Worm (Caenorhabditis elegans) whole organism, L2 larva: ENCODE data around the gene phyh-1.

Experiments
- C34F6.9 ChIP-seq: fragments of 150-350 bp; optimal IDR thresholded peaks from 2 replicates; lab custom pipeline; 2014; ENCODE audit warnings: missing biosample characterization, missing genetic modification characterization
- F13H6.1 ChIP-seq: sonication (generic microtip); optimal IDR thresholded peaks from 2 replicates; lab custom pipeline; 2016; ENCODE audit warnings: missing genetic modification characterization, missing compliant biosample characterization
- R02D3.7 ChIP-seq: fragments of 150-350 bp; optimal IDR thresholded peaks from 2 replicates; lab custom pipeline; 2014; ENCODE audit warnings: missing biosample characterization, missing genetic modification characterization
- Y55F3AM.14 ChIP-seq: fragments of 200-800 bp; sonication (Bioruptor generic); optimal IDR thresholded peaks from 2 replicates; lab custom pipeline; 2018; ENCODE audit warnings: mild to moderate bottlenecking, missing genetic modification characterization, missing compliant biosample characterization
- ZK546.5 ChIP-seq: sonication (generic microtip); optimal IDR thresholded peaks from 2 replicates; lab custom pipeline; 2017; ENCODE audit warnings: missing biosample characterization, missing genetic modification characterization
- alr-1 ChIP-seq: fragments of 150-350 bp; optimal IDR thresholded peaks from 2 replicates; lab custom pipeline; 2014; ENCODE audit warnings: missing biosample characterization, missing genetic modification characterization
- aly-2 ChIP-seq: fragments of 150-350 bp; optimal IDR thresholded peaks from 2 replicates; lab custom pipeline; 2014; ENCODE audit warnings: missing biosample characterization, missing genetic modification characterization
- ama-1 ChIP-seq: fragments of 150-350 bp; optimal IDR thresholded peaks from 2 replicates; lab custom pipeline; 2018; ENCODE audit warnings: inconsistent platforms
- ceh-16 ChIP-seq: fragments of 150-350 bp; optimal IDR thresholded peaks from 2 replicates; lab custom pipeline; 2014; ENCODE audit warnings: missing biosample characterization, missing genetic modification characterization
- ceh-82 ChIP-seq: fragments of 150-350 bp; optimal IDR thresholded peaks from 2 replicates; lab custom pipeline; 2014; ENCODE audit warnings: missing biosample characterization, missing genetic modification characterization
- crh-2 ChIP-seq: sonication (generic microtip); optimal IDR thresholded peaks from 2 replicates; lab custom pipeline; 2017; ENCODE audit warnings: missing biosample characterization, missing genetic modification characterization
- dmd-4 ChIP-seq: sonication (generic microtip); optimal IDR thresholded peaks from 2 replicates; lab custom pipeline; 2017; ENCODE audit warnings: missing biosample characterization, missing genetic modification characterization
- egl-27 ChIP-seq: sonication (generic microtip); optimal IDR thresholded peaks from 3 replicates; lab custom pipeline; 2017; ENCODE audit warnings: missing biosample characterization, missing genetic modification reagents, missing genetic modification characterization
- elt-1 ChIP-seq: fragments of 150-350 bp; optimal IDR thresholded peaks from 2 replicates; lab custom pipeline; 2014; ENCODE audit warnings: missing biosample characterization, missing genetic modification characterization
- elt-3 ChIP-seq: sonication (generic microtip); optimal IDR thresholded peaks from 2 replicates; lab custom pipeline; 2017; ENCODE audit warnings: missing biosample characterization, missing genetic modification characterization
- fos-1 ChIP-seq: fragments of 150-350 bp; optimal IDR thresholded peaks from 2 replicates; lab custom pipeline; 2014; ENCODE audit warnings: missing biosample characterization, missing genetic modification characterization
- gmeb-1 ChIP-seq: fragments of 150-350 bp; optimal IDR thresholded peaks from 2 replicates; lab custom pipeline; 2014; ENCODE audit warnings: missing biosample characterization, missing genetic modification characterization
- lin-11 ChIP-seq: fragments of 150-350 bp; sonication (generic microtip); optimal IDR thresholded peaks from 2 replicates; lab custom pipeline; 2014; ENCODE audit warnings: missing biosample characterization, missing genetic modification characterization, inconsistent platforms, mixed read lengths
- lin-13 ChIP-seq: fragments of 150-350 bp; optimal IDR thresholded peaks from 2 replicates; lab custom pipeline; 2014; ENCODE audit warnings: missing biosample characterization, missing genetic modification reagents, missing genetic modification characterization
- lin-39 ChIP-seq: fragments of 150-350 bp; optimal IDR thresholded peaks from 2 replicates; lab custom pipeline; 2014; ENCODE audit warnings: missing biosample characterization, missing genetic modification reagents, missing genetic modification characterization
- lsy-2 ChIP-seq, 2 experiments: fragments of 150-350 bp in 1 of 2; sonication (generic microtip) in 1 of 2; optimal IDR thresholded peaks; 2 replicates each; lab custom pipeline; 2014 to 2017; ENCODE audit warnings: missing biosample characterization in 2 of 2, missing genetic modification characterization in 2 of 2
- mab-5 ChIP-seq: fragments of 150-350 bp; optimal IDR thresholded peaks from 2 replicates; lab custom pipeline; 2014; ENCODE audit warnings: missing biosample characterization, missing genetic modification characterization
- mbf-1 ChIP-seq: sonication (generic microtip); optimal IDR thresholded peaks from 2 replicates; lab custom pipeline; 2017; ENCODE audit warnings: missing biosample characterization, missing genetic modification characterization
- mdl-1 ChIP-seq, 2 experiments: fragments of 150-350 bp in 1 of 2; sonication (generic microtip) in 1 of 2; optimal IDR thresholded peaks; 2 replicates each; lab custom pipeline; 2017; ENCODE audit warnings: missing biosample characterization in 2 of 2, missing genetic modification characterization in 2 of 2
- nhr-12 ChIP-seq: fragments of 150-350 bp; optimal IDR thresholded peaks from 2 replicates; lab custom pipeline; 2014; ENCODE audit warnings: missing biosample characterization, missing genetic modification characterization
- nhr-129 ChIP-seq: fragments of 150-350 bp; optimal IDR thresholded peaks from 2 replicates; lab custom pipeline; 2014; ENCODE audit warnings: missing biosample characterization, missing genetic modification characterization
- nhr-237 ChIP-seq: fragments of 150-350 bp; optimal IDR thresholded peaks from 2 replicates; lab custom pipeline; 2014; ENCODE audit warnings: missing biosample characterization, missing genetic modification characterization
- nhr-25 ChIP-seq: fragments of 150-350 bp; sonication (generic microtip); optimal IDR thresholded peaks from 3 replicates; lab custom pipeline; 2014; ENCODE audit warnings: missing biosample characterization, missing genetic modification characterization
- nhr-6 ChIP-seq: fragments of 150-350 bp; optimal IDR thresholded peaks from 2 replicates; lab custom pipeline; 2014; ENCODE audit warnings: missing biosample characterization, missing genetic modification characterization
- sem-4 ChIP-seq: fragments of 150-350 bp; optimal IDR thresholded peaks from 2 replicates; lab custom pipeline; 2014; ENCODE audit warnings: missing biosample characterization, missing genetic modification reagents, missing genetic modification characterization
- skn-1 ChIP-seq: sonication (generic microtip); optimal IDR thresholded peaks from 2 replicates; lab custom pipeline; 2017; ENCODE audit warnings: missing biosample characterization, missing genetic modification characterization
- sma-3 ChIP-seq: sonication (generic microtip); optimal IDR thresholded peaks from 2 replicates; lab custom pipeline; 2016; ENCODE audit warnings: missing genetic modification reagents, missing genetic modification characterization, missing compliant biosample characterization
- sma-9 ChIP-seq, 2 experiments: fragments of 150-350 bp in 1 of 2; sonication (generic microtip) in 1 of 2; optimal IDR thresholded peaks; 2 replicates each; lab custom pipeline; 2014 to 2016; ENCODE audit warnings: missing genetic modification characterization in 2 of 2, mild to moderate bottlenecking in 1 of 2, missing biosample characterization in 1 of 2, missing compliant biosample characterization in 1 of 2, missing genetic modification reagents in 1 of 2, moderate library complexity in 1 of 2
- snpc-4 ChIP-seq: fragments of 150-350 bp; optimal IDR thresholded peaks from 2 replicates; lab custom pipeline; 2014; ENCODE audit warnings: missing biosample characterization, missing genetic modification characterization
- unc-39 ChIP-seq: fragments of 150-350 bp; optimal IDR thresholded peaks from 2 replicates; lab custom pipeline; 2014; ENCODE audit warnings: missing biosample characterization, missing genetic modification characterization
- unc-55 ChIP-seq: fragments of 150-350 bp; sonication (generic microtip); optimal IDR thresholded peaks from 3 replicates; lab custom pipeline; 2014; ENCODE audit warnings: missing biosample characterization, missing genetic modification reagents, missing genetic modification characterization
- unc-62 ChIP-seq: fragments of 150-350 bp; optimal IDR thresholded peaks from 2 replicates; lab custom pipeline; 2014; ENCODE audit warnings: missing biosample characterization, missing genetic modification reagents, missing genetic modification characterization
- zag-1 ChIP-seq: fragments of 150-350 bp; optimal IDR thresholded peaks from 2 replicates; lab custom pipeline; 2014; ENCODE audit warnings: missing biosample characterization, missing genetic modification characterization
- ztf-1 ChIP-seq: fragments of 200-800 bp; sonication (Bioruptor generic); conservative IDR thresholded peaks from 2 replicates; pipeline ENCODE4 v1.3.6; 2022; ENCODE audit warnings: missing genetic modification characterization, missing compliant biosample characterization
- ztf-11 ChIP-seq: sonication (generic microtip); optimal IDR thresholded peaks from 2 replicates; lab custom pipeline; 2017; ENCODE audit warnings: missing biosample characterization, missing genetic modification characterization
- ztf-4 ChIP-seq: fragments of 150-350 bp; optimal IDR thresholded peaks from 2 replicates; lab custom pipeline; 2014; ENCODE audit warnings: missing biosample characterization, missing genetic modification characterization

Gene phyh-1

DNA sequence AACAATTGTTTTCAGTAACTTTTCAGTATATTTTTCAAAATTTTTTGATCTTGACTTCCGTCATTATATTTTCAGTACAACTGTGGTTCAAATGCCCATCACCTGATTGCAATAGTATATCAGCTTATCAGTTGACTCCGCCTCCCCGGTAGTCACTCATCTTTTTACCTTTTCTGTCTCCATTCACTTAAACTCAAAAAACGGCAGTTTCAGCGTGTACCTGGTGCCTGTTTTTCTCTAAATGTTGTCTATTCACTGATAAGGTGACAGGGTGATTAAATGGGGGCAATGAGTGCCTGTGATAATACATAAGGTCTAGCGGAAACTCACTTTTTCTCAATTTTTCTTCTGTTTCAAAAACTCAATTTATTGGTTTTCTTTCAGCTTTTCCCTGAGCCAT lies 14.0 kb downstream of the phyh-1 start, which contains the start of gene ZK550.2 (continued):
- TF ChIP-seq fos-1 (tag; lab: Kevin White, UChicago) (peak; percentile 97), aly-2 (tag; lab: Kevin White, UChicago) (no peak), alr-1 (no peak), sma-3 (GFP tag; lab: Kevin White, UChicago) (peak; percentile 26), lin-13 (GFP tag; lab: Kevin White, UChicago) (no peak), mbf-1 (tag; lab: Kevin White, UChicago) (no peak), F13H6.1 (tag; lab: Kevin White, UChicago) (peak; percentile 72), nhr-237 (no peak), ceh-16 (tag; lab: Kevin White, UChicago) (no peak), lsy-2 (tag; optimal IDR thresholded peaks at IDR 0.05; lab: Kevin White, UChicago) (no peak), nhr-129 (tag; lab: Kevin White, UChicago) (no peak), unc-62 (GFP tag; lab: Kevin White, UChicago) (no peak), dmd-4 (tag; lab: Kevin White, UChicago) (no peak), sem-4 (tag; lab: Kevin White, UChicago) (no peak), snpc-4 (no peak), skn-1 (tag; lab: Kevin White, UChicago) (no peak), elt-1 (tag; lab: Kevin White, UChicago) (no peak), nhr-25 (tag; lab: Kevin White, UChicago) (no peak), unc-39 (tag; lab: Kevin White, UChicago) (no peak), ceh-82 (tag; lab: Kevin White, UChicago) (no peak)

DNA sequence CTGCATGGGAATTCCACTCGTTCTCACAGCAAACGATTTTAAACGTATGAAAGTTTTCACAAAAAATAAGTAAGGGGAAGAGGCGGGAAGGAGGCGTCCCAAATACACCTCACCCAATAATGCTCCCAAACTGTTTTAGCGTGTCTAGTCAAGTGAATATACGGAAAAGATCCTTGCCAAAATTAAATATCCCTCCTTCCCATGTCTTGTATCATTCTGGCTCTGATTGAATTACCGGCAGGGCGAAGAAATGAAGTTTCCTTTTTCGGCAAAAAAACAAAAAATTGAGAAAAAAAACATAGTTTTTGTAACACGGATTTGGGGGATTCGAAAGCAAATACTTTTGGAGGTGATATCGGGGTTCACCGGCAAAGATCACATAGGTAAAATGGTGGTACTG lies 20.3 kb downstream of the phyh-1 start:
- TF ChIP-seq sma-3 (GFP tag; lab: Kevin White, UChicago) (no peak), F13H6.1 (tag; lab: Kevin White, UChicago) (no peak), nhr-12 (tag; lab: Kevin White, UChicago) (no peak), ceh-16 (tag; lab: Kevin White, UChicago) (no peak), gmeb-1 (tag; lab: Kevin White, UChicago) (no peak), C34F6.9 (tag; lab: Kevin White, UChicago) (no peak), nhr-237 (no peak), R02D3.7 (no peak), sem-4 (tag; lab: Kevin White, UChicago) (no peak), crh-2 (no peak), egl-27 (tag; lab: Kevin White, UChicago) (no peak), unc-39 (tag; lab: Kevin White, UChicago) (no peak), ztf-4 (tag; lab: Kevin White, UChicago) (no peak), mab-5 (no peak), lin-13 (GFP tag; lab: Kevin White, UChicago) (no peak), snpc-4 (no peak)

DNA sequence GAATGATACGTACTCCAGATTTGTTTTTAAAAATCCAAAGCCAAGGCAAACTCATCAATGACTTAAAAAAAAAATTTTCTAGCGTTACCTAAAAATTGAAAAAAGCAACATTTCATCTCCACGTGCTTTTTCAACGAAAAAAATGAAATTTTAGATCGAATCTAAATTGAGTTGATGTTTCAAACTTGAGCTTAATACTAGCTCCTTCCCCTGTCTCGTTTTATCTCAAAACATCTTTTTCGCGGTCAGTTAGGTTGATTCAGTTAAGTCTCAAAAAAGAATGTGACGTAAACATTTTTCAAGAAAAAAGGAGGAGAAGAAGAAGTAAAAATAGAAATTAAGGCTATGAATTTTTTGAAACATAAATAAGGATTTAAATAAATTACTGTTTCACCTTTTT lies 22.2 kb downstream of the phyh-1 start:
- TF ChIP-seq zag-1 (tag; lab: Kevin White, UChicago) (no peak), F13H6.1 (tag; lab: Kevin White, UChicago) (no peak), alr-1 (no peak), nhr-129 (tag; lab: Kevin White, UChicago) (no peak), unc-55 (GFP tag; lab: Kevin White, UChicago) (no peak), Y55F3AM.14 (no peak), elt-3 (no peak), lsy-2 (tag; optimal IDR thresholded peaks at IDR 0.05; lab: Kevin White, UChicago) (no peak), lin-39 (tag; lab: Kevin White, UChicago) (no peak), sma-9 (GFP tag; optimal IDR thresholded peaks at IDR 0.05; lab: Kevin White, UChicago) (no peak), sma-9 (tag; optimal IDR thresholded peaks at IDR 0.05; lab: Kevin White, UChicago) (no peak), nhr-25 (tag; lab: Kevin White, UChicago) (no peak), ztf-4 (tag; lab: Kevin White, UChicago) (no peak)

DNA sequence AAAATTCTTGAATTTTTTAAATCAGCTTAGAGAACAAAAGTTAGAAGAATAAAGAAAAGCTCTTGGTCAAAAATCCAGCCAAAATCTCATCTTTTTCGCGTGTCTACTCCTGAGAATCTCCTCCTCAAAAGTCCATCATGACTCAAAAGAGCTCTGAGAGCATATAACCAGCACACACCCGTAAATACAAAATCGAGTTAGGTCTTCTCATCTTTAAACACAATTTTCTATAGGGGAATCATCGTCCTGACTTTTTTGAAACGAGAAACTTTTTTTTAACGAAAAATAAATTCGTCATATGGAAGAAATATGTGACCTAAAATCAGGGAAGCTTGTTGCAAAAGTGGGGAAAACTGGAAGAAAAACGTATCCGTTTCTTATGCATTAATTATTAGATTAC lies 25.7 kb downstream of the phyh-1 start:
- TF ChIP-seq mdl-1 (tag; optimal IDR thresholded peaks at IDR 0.05; lab: Kevin White, UChicago) = no peak
- TF ChIP-seq C34F6.9 (tag; lab: Kevin White, UChicago) = peak; percentile 3
- TF ChIP-seq, all 48 proteins: peak for 1

DNA sequence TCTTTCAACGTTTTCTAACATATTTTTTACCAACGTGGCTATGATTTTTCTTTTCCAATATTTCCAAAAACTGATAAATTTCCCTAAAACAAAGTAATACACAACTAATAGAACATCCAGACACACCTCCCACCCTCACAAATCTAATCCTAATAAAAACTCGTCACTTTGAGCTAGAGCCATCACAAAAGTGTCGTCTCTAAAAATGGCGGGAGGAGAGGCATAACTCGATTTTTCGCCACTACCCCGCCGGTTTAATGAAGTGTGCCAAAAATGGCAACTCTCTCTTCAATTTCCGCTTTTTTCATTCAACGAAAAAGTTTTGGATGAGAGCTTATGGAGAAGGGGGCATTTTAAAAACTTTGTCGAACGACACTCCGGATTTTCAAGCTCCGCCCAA lies 26.3 kb downstream of the phyh-1 start:
- TF ChIP-seq ztf-1 (GFP tag; lab: Robert Waterston, UW) (no peak), skn-1 (tag; lab: Kevin White, UChicago) (no peak), unc-55 (GFP tag; lab: Kevin White, UChicago) (no peak), sem-4 (tag; lab: Kevin White, UChicago) (no peak), zag-1 (tag; lab: Kevin White, UChicago) (no peak), nhr-129 (tag; lab: Kevin White, UChicago) (no peak), lin-11 (tag; lab: Kevin White, UChicago) (no peak), mab-5 (no peak), crh-2 (no peak), ZK546.5 (tag; lab: Kevin White, UChicago) (no peak), ceh-82 (tag; lab: Kevin White, UChicago) (no peak), ztf-11 (tag; lab: Kevin White, UChicago) (no peak), ama-1 (lab: Kevin White, UChicago) (no peak), nhr-6 (tag; lab: Kevin White, UChicago) (no peak), sma-3 (GFP tag; lab: Kevin White, UChicago) (no peak)
